Worm (Caenorhabditis elegans): ENCODE data around the gene C30F2.5.

ce11 chrX:16099251-16099650 lies 4.8 kb downstream of the C30F2.5 start:
- TF ChIP-seq ztf-11 (tag; optimal IDR thresholded peaks at IDR 0.05), result no peak
- no peak for TF ChIP-seq elt-1 (tag; optimal IDR thresholded peaks at IDR 0.05; ENCODE audit: borderline replicate concordance, insufficient read depth)
- no peak for TF ChIP-seq lin-13 (tag; optimal IDR thresholded peaks at IDR 0.05)
- TF ChIP-seq unc-62 (GFP tag; optimal IDR thresholded peaks at IDR 0.05), result no peak
- TF ChIP-seq nhr-28 (tag; optimal IDR thresholded peaks at IDR 0.05), result no peak
- TF ChIP-seq lsy-2 (tag; optimal IDR thresholded peaks at IDR 0.05), result no peak
- no peak for TF ChIP-seq ceh-83 (GFP tag; optimal IDR thresholded peaks at IDR 0.05)
- no peak for TF ChIP-seq pha-4 (tag; optimal IDR thresholded peaks at IDR 0.05)
- TF ChIP-seq nhr-76 (tag; optimal IDR thresholded peaks at IDR 0.05), result no peak
- no peak for TF ChIP-seq nhr-12 (tag; optimal IDR thresholded peaks at IDR 0.05)
- no peak for TF ChIP-seq nhr-237 (tag; optimal IDR thresholded peaks at IDR 0.05)
- TF ChIP-seq snpc-4 (tag; optimal IDR thresholded peaks at IDR 0.05), result no peak
